Fruit fly (Drosophila melanogaster): ENCODE measurements around the gene CG6497.

Gene CG6497

DNA sequence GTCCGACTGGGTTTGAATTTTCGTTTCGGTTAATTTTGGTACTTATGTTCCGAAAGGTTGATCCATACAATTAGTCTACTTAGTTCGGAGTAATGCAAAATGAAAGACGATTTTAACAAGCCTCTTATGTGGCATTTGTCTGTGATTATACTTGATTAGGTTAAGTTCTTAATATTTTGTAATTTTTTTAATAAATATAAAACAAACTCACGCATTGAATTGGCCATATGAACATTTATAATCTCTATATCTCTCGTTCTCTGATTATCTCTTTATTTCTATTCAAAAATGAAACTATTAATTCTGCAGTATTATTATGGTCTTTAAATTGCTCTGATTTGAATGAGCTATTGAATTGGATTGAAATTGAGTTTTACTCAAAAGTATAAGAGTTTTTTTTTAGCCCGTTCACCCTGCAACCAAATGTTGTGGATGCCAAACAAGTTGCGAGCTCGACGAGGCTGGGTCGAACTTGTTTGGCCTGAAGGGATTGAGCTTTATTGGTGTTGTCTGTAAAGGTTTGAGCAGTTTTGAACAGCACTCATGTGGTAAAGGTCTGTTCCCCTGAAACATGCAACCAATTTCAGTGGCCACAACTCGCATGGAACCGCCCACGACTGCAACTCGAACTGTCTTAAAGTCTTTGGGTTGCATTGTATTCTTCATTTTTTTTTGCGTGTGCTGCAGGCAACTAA lies at the start of gene CG6497:
CG6497 (minus strand) TSS at position 51 of the 695 bp plus-strand sequence.
- no peak for TF ChIP-seq CG8478 (optimal IDR thresholded peaks at IDR 0.05)
- TF ChIP-seq CTCF (optimal IDR thresholded peaks at IDR 0.05) = no peak

DNA sequence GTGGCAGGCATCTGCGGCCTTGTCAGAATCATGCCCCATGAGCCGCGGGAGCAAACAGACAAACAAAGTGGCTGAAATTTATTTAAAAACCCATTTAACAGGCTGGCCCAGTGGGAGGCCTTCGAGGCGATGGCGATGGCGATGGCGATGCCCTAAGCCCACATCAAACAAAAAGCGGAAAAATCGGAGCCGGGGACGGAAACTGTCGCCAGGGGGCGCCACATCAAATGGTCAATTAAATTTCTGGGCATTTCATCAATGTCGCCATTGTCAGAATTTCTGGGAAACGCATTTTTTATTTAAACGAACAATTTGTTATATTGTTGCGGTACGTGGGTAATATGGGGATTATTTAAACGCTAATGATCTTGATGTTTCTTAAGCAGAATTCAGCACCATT lies 38.5 kb upstream of the CG6497 start:
- TF ChIP-seq CTCF (optimal IDR thresholded peaks at IDR 0.05) (peak; percentile 61 to 66), CG8478 (optimal IDR thresholded peaks at IDR 0.05) (no peak)

dm6 chr3L:17269463-17269862 lies 15.7 kb upstream of the CG6497 start:
- TF ChIP-seq CG8478 (optimal IDR thresholded peaks at IDR 0.05) = no peak
- TF ChIP-seq CTCF (optimal IDR thresholded peaks at IDR 0.05) = no peak

- TF ChIP-seq CG8478 (optimal IDR thresholded peaks at IDR 0.05) (no peak), CTCF (optimal IDR thresholded peaks at IDR 0.05) (no peak)
Measured at dm6 chr3L:17264116-17264515, 10.4 kb upstream of the CG6497 start, which contains the start of gene CG13723. Gene CG13723 (plus strand): TSS chr3L:17264416.

dm6 chr3L:17257199-17257598 lies 3.5 kb upstream of the CG6497 start:
- TF ChIP-seq CG8478 (optimal IDR thresholded peaks at IDR 0.05) (no peak), CTCF (optimal IDR thresholded peaks at IDR 0.05) (no peak)

DNA sequence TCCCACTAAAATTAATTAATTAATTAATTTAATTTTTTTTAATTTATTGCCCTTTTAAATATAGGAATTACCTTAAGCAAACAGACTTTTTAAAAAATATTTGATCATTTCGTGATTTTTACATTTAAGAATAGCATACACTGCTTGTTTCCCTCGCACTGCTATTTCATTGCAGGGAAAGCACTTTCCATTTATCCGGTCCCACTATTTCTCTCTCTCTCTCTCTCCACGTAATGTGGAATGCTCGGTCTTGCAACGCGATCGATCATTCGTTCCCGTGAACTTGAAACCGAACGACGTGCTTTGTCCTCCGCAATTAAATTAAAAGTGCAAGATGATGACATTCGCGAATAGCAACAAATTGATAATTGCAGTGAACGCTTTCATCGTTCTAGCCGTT lies 8.1 kb downstream of the CG6497 start:
- no peak for TF ChIP-seq CG8478 (optimal IDR thresholded peaks at IDR 0.05)
- no peak for TF ChIP-seq CTCF (optimal IDR thresholded peaks at IDR 0.05)

DNA sequence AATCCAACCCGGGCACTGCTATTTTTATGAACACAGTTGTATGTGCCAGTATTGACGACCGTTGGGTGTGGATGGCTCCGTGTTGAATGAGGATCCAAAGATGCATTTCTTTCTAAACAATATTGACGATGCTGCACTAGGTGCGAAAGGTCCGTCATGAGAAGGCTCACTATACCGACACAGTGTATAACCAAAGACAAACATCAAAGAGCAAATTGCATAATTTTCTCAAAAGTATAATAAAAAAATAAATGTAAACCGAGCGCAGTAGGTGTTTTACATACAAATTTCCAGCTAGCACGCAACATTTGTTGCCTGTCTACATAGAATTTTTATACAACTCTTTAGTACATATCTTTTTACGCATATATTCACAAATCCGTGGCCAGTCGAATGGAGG lies 10.6 kb downstream of the CG6497 start, which contains the start of gene CG7707:
CG7707 (plus strand) TSS at position 301 of the 400 bp plus-strand sequence.
- no peak for TF ChIP-seq CTCF (optimal IDR thresholded peaks at IDR 0.05)
- no peak for TF ChIP-seq CG8478 (optimal IDR thresholded peaks at IDR 0.05)

DNA sequence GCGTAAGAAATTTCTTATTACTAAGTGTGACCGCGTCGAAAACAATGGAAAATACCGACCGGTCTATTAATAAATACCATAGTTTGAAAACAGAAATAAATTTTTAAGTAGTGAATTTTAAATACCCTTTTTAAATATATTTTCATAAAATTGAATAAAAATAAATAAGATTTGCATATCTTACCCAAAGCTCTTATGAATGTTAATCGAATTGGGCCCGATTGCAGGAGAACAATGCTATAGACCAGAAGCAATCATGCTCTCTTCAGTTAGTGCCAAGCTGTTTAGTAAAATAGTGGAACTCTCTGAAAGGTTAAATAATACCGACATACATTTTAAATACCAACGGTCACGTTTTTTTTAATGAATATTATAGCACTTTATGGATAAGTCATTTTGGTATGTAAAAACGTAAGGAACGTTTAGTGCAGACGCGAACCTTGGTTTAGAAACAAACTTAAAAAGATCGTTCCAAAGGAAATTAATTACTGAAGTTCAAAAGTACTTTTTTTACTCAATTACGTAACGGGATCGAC lies 11.6 kb downstream of the CG6497 start, which contains the start of gene Afg3l2:
Afg3l2 (minus strand) TSS at position 51 of the 536 bp plus-strand sequence.
- no peak for TF ChIP-seq CG8478 (optimal IDR thresholded peaks at IDR 0.05)
- TF ChIP-seq CTCF (optimal IDR thresholded peaks at IDR 0.05) = peak; percentile 3 to 63

dm6 chr3L:17238129-17238732 lies 15.5 kb downstream of the CG6497 start, which contains the start of gene Rbp6:
Gene Rbp6 (minus strand): TSS chr3L:17238212.
- TF ChIP-seq CG8478 (optimal IDR thresholded peaks at IDR 0.05) (no peak), CTCF (optimal IDR thresholded peaks at IDR 0.05) (no peak)

dm6 chr3L:17237003-17237402 lies 16.7 kb downstream of the CG6497 start:
- peak; percentile 69 to 70 for TF ChIP-seq CTCF (optimal IDR thresholded peaks at IDR 0.05)
- TF ChIP-seq CG8478 (optimal IDR thresholded peaks at IDR 0.05) = no peak

DNA sequence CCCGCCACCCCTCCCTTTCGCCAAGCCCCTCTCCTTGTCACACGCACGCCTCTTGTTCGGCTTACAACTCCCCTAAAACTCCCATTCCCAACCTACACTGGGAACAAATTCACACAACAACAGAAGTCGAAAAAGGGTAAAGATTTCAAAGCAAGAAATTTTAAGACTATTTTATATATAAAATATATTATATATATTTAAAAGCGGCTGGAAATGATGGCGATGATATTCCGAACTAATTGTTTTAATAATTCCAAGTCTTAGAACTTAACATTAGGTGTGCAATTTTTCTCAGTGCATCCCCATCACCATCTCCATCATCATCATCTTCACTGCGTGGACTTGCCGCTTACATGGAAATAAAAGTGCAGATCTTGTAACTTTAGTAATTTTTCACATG lies 27.4 kb downstream of the CG6497 start:
- TF ChIP-seq CG8478 (optimal IDR thresholded peaks at IDR 0.05) = no peak
- TF ChIP-seq CTCF (optimal IDR thresholded peaks at IDR 0.05) = no peak

dm6 chr3L:17219299-17219698 lies 34.4 kb downstream of the CG6497 start:
- TF ChIP-seq CTCF (optimal IDR thresholded peaks at IDR 0.05) = no peak
- no peak for TF ChIP-seq CG8478 (optimal IDR thresholded peaks at IDR 0.05)

DNA sequence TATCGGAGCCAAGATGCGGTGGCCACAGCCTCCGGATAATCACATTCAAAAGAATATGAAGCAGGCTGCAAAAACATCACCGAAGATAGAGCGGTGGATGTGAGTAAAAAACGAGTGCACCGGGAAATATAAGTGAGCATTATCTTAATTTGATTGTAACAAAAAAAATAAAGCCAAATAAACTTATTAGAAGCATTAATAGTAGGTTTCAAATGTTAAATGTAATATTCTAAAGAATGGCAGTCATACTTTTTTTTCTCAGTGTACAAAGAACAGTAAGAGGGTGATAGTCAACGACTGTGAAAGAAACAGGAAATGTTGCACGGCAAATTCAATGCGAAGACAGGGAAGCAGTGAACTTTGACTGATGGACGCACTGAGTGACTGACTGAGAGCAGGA lies 37.5 kb downstream of the CG6497 start:
- TF ChIP-seq CTCF (optimal IDR thresholded peaks at IDR 0.05) (no peak), CG8478 (optimal IDR thresholded peaks at IDR 0.05) (no peak)

DNA sequence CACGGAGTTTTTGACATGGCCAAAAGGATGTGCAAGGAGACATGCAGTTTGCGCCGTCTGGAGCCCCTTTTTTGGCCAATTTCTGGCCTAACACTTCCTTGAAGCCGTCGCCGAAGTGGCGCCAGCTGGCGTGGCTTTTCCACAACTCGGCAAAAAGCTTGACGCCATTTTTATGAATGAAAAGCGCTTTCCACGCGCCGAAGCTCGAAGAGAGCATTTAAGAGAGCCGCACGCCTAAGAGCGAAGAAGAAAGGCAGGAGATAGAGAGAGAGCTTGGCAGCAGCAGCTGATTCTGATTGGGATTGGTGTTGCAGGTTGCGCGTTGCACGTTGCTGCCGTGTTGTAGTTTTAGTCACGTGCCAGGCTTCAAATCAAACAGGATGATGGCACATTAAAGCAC lies 42.2 kb downstream of the CG6497 start:
- peak; percentile 25 to 42 for TF ChIP-seq CTCF (optimal IDR thresholded peaks at IDR 0.05)
- TF ChIP-seq CG8478 (optimal IDR thresholded peaks at IDR 0.05) = no peak

DNA sequence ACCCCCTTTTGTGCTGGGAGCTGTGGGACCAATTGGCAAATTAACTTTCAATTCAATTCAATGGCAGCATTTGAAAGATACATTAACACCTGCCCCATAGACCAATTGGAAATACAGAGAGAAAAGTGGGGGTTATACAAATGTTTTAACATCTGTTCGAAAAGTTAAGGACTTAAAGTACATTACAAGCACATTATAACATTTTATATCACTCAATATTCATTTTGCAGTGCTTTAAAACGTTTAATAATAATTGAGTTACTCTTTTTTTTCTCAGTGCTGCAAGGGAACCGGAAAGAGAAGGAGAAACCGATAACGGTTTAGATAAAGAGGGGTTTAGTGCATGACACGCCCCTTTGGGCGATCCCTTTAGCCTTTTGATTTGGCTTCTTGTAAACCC lies 44.3 kb downstream of the CG6497 start:
- TF ChIP-seq CTCF (optimal IDR thresholded peaks at IDR 0.05) (no peak), CG8478 (optimal IDR thresholded peaks at IDR 0.05) (no peak)

dm6 chr3L:17208601-17209000 lies 45.1 kb downstream of the CG6497 start:
- TF ChIP-seq CTCF (optimal IDR thresholded peaks at IDR 0.05) = peak; percentile 62 to 71
- no peak for TF ChIP-seq CG8478 (optimal IDR thresholded peaks at IDR 0.05)
